Worm (Caenorhabditis elegans): ENCODE data around the gene rfs-1.

DNA sequence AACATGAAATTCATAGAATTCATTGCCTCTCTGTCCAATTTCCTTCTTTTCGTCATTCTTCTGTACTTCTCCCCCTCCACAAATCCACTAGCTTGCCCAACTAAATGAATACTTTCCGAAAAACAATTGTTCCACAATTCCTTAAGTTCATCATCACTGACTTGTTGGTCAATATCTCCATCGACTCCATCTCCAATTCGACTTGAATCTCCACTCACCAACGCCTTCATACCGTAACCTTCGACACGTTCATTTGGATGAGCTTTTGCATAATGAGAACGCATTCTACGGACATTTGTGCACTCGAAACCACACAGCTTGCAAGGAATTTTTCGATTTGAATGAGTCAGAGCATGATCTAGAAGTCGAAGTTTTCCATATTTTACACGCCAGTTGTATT is 14.7 kb downstream of the rfs-1 start:
- TF ChIP-seq ama-1 (optimal IDR thresholded peaks at IDR 0.05) (no peak), ceh-82 (tag; optimal IDR thresholded peaks at IDR 0.05) (no peak), ZK546.5 (tag; optimal IDR thresholded peaks at IDR 0.05) (no peak), lin-15B (tag; optimal IDR thresholded peaks at IDR 0.05) (no peak), nhr-23 (tag; optimal IDR thresholded peaks at IDR 0.05) (no peak), skn-1 (tag; optimal IDR thresholded peaks at IDR 0.05) (no peak), tbx-2 (tag; optimal IDR thresholded peaks at IDR 0.05) (no peak), ztf-11 (tag; optimal IDR thresholded peaks at IDR 0.05) (no peak), pqm-1 (tag; optimal IDR thresholded peaks at IDR 0.05) (no peak)

All from whole organism, L3 larva.